Worm (Caenorhabditis elegans): ENCODE measurements around the gene msp-31.
A peak's percentile ranks its signal among the peaks of the same experiment; 100 is the strongest.

The msp-31 gene

ce11 chrII:4871834-4872233, 44.5 kb downstream of the msp-31 start:
- TF ChIP-seq nhr-76 (tag; optimal IDR thresholded peaks at IDR 0.05) (no peak), fkh-2 (tag; optimal IDR thresholded peaks at IDR 0.05) (no peak), nhr-43 (tag; optimal IDR thresholded peaks at IDR 0.05; ENCODE audit: poor library complexity, severe bottlenecking) (peak; percentile 35)

ce11 chrII:4870691-4871090, 45.7 kb downstream of the msp-31 start, which contains the start of gene col-20:
Gene col-20 (minus strand): TSS chrII:4870791.
- no peak for TF ChIP-seq ceh-16 (tag; optimal IDR thresholded peaks at IDR 0.05)
- no peak for TF ChIP-seq lsy-12 (tag; optimal IDR thresholded peaks at IDR 0.05)
- TF ChIP-seq egl-27 (tag; optimal IDR thresholded peaks at IDR 0.05) = no peak
- TF ChIP-seq ceh-9 (tag; optimal IDR thresholded peaks at IDR 0.05) = no peak
- no peak for TF ChIP-seq zag-1 (tag; optimal IDR thresholded peaks at IDR 0.05)
- TF ChIP-seq pqm-1 (tag; optimal IDR thresholded peaks at IDR 0.05) = no peak
- no peak for TF ChIP-seq ceh-82 (tag; optimal IDR thresholded peaks at IDR 0.05)
- no peak for TF ChIP-seq ztf-11 (tag; optimal IDR thresholded peaks at IDR 0.05)
- no peak for TF ChIP-seq sea-2 (GFP tag; optimal IDR thresholded peaks at IDR 0.05)
- no peak for TF ChIP-seq nhr-25 (tag; optimal IDR thresholded peaks at IDR 0.05)
- no peak for TF ChIP-seq nhr-11 (tag; optimal IDR thresholded peaks at IDR 0.05)
- no peak for TF ChIP-seq ZK546.5 (tag; optimal IDR thresholded peaks at IDR 0.05)
- no peak for TF ChIP-seq unc-39 (tag; optimal IDR thresholded peaks at IDR 0.05)

- TF ChIP-seq elt-2 (tag; optimal IDR thresholded peaks at IDR 0.05) = no peak
- TF ChIP-seq mdl-1 (tag; optimal IDR thresholded peaks at IDR 0.05) = no peak
- TF ChIP-seq nhr-12 (tag; optimal IDR thresholded peaks at IDR 0.05) = no peak
- no peak for TF ChIP-seq snpc-4 (tag; optimal IDR thresholded peaks at IDR 0.05)
Measured at ce11 chrII:4869793-4870343, 46.5 kb downstream of the msp-31 start.

- TF ChIP-seq nhr-25 (tag; optimal IDR thresholded peaks at IDR 0.05) (no peak), unc-39 (tag; optimal IDR thresholded peaks at IDR 0.05) (no peak), nhr-28 (tag; optimal IDR thresholded peaks at IDR 0.05) (no peak), nhr-67 (tag; optimal IDR thresholded peaks at IDR 0.05) (no peak), nhr-23 (tag; optimal IDR thresholded peaks at IDR 0.05) (no peak), nhr-77 (tag; optimal IDR thresholded peaks at IDR 0.05) (no peak)
Measured at ce11 chrII:4867476-4867875, 48.9 kb downstream of the msp-31 start, which contains the start of gene col-17. Gene col-17 (minus strand): TSS chrII:4867576.

All from whole organism, L3 larva.